Fruit fly (Drosophila melanogaster) whole organism, embryonic: Measurements from ENCODE around the gene toy.

Experiments used
- Ada2b ChIP-seq: fragments of 200-800 bp; sonication (Bioruptor generic); IDR thresholded peaks from 2 replicates; pipeline ENCODE4 v1.3.6; 2022; ENCODE audit warnings: missing biosample characterization, missing genetic modification characterization
- Atf3 ChIP-seq: fragments of 200-800 bp; sonication (Bioruptor generic); optimal IDR thresholded peaks from 3 replicates; lab custom pipeline; 2016; ENCODE audit warnings: missing biosample characterization, missing genetic modification characterization
- B-H1 ChIP-seq: fragments of 200-800 bp; sonication (Bioruptor generic); IDR thresholded peaks from 3 replicates; pipeline ENCODE4 v1.3.6; 2022; ENCODE audit warnings: missing biosample characterization, missing genetic modification characterization
- CG10543 ChIP-seq: fragments of 200-800 bp; sonication (Bioruptor generic); optimal IDR thresholded peaks from 3 replicates; lab custom pipeline; 2017; ENCODE audit warnings: missing biosample characterization, mild to moderate bottlenecking, missing genetic modification characterization, moderate library complexity
- CG10959 ChIP-seq: fragments of 200-800 bp; sonication (Bioruptor generic); IDR thresholded peaks from 2 replicates; pipeline ENCODE4 v1.3.6; 2022; ENCODE audit warnings: missing biosample characterization, missing genetic modification characterization
- CG11504 ChIP-seq: fragments of 200-800 bp; sonication (Bioruptor generic); optimal IDR thresholded peaks from 3 replicates; lab custom pipeline; 2019; ENCODE audit warnings: missing biosample characterization, mild to moderate bottlenecking, missing genetic modification characterization, moderate library complexity
- CG11695 ChIP-seq: fragments of 200-800 bp; sonication (Bioruptor generic); IDR thresholded peaks from 3 replicates; pipeline ENCODE4 v1.3.6; 2022; ENCODE audit warnings: missing biosample characterization, missing genetic modification characterization
- CG12104 ChIP-seq: fragments of 200-800 bp; sonication (Bioruptor generic); optimal IDR thresholded peaks from 3 replicates; lab custom pipeline; 2016; ENCODE audit warnings: missing biosample characterization, missing genetic modification characterization
- CG12659 ChIP-seq: fragments of 200-800 bp; sonication (Bioruptor generic); optimal IDR thresholded peaks from 3 replicates; lab custom pipeline; 2017; ENCODE audit warnings: mild to moderate bottlenecking, missing biosample characterization, missing genetic modification reagents, missing genetic modification characterization
- CG13624 ChIP-seq: fragments of 200-800 bp; sonication (Bioruptor generic); optimal IDR thresholded peaks from 2 replicates; lab custom pipeline; 2016; ENCODE audit warnings: missing biosample characterization, missing genetic modification characterization
- CG14667 ChIP-seq: fragments of 200-800 bp; sonication (Bioruptor generic); IDR thresholded peaks from 2 replicates; pipeline ENCODE4 v1.3.6; 2022; ENCODE audit warnings: missing biosample characterization, missing genetic modification characterization
- CG15479 ChIP-seq: fragments of 200-800 bp; sonication (Bioruptor generic); optimal IDR thresholded peaks from 3 replicates; lab custom pipeline; 2019; ENCODE audit warnings: missing biosample characterization, mild to moderate bottlenecking, missing genetic modification characterization, moderate library complexity
- CG15514 ChIP-seq: fragments of 200-800 bp; sonication (Bioruptor generic); optimal IDR thresholded peaks from 3 replicates; lab custom pipeline; 2017; ENCODE audit warnings: missing biosample characterization, missing genetic modification characterization, mild to moderate bottlenecking, moderate library complexity, missing genetic modification reagents
- CG15696 ChIP-seq: fragments of 200-800 bp; sonication (Bioruptor generic); optimal IDR thresholded peaks from 2 replicates; lab custom pipeline; 2019; ENCODE audit warnings: missing biosample characterization, mild to moderate bottlenecking, missing genetic modification characterization, moderate library complexity
- CG16815 ChIP-seq: fragments of 200-800 bp; sonication (Bioruptor generic); optimal IDR thresholded peaks from 3 replicates; lab custom pipeline; 2017; ENCODE audit warnings: missing biosample characterization, mild to moderate bottlenecking, missing genetic modification characterization
- CG17385 ChIP-seq: fragments of 200-800 bp; sonication (Bioruptor generic); optimal IDR thresholded peaks from 3 replicates; lab custom pipeline; 2018; ENCODE audit warnings: missing biosample characterization, mild to moderate bottlenecking, missing genetic modification characterization
- CG18262 ChIP-seq: fragments of 200-800 bp; optimal IDR thresholded peaks from 3 replicates; lab custom pipeline; 2019; ENCODE audit warnings: missing biosample characterization, mild to moderate bottlenecking, missing genetic modification characterization, moderate library complexity
- CG31365 ChIP-seq: fragments of 200-800 bp; sonication (Bioruptor generic); optimal IDR thresholded peaks from 2 replicates; lab custom pipeline; 2018; ENCODE audit warnings: missing biosample characterization, mild to moderate bottlenecking, missing genetic modification characterization
- CG34376 ChIP-seq: fragments of 200-800 bp; sonication (Bioruptor generic); optimal IDR thresholded peaks from 2 replicates; lab custom pipeline; 2018; ENCODE audit warnings: missing biosample characterization, mild to moderate bottlenecking, missing genetic modification characterization
- CG3847 ChIP-seq: fragments of 200-800 bp; sonication (Bioruptor generic); IDR thresholded peaks from 2 replicates; pipeline ENCODE4 v1.3.6; 2022; ENCODE audit warnings: missing biosample characterization, missing genetic modification characterization
- CG3995 ChIP-seq: fragments of 200-800 bp; sonication (Bioruptor generic); optimal IDR thresholded peaks from 3 replicates; lab custom pipeline; 2016; ENCODE audit warnings: missing biosample characterization, missing genetic modification characterization
- CG4404 ChIP-seq: fragments of 200-800 bp; sonication (Bioruptor generic); IDR thresholded peaks from 2 replicates; pipeline ENCODE4 v1.3.6; 2022; ENCODE audit warnings: missing biosample characterization, missing genetic modification characterization
- CG4707 ChIP-seq: fragments of 200-800 bp; sonication (Bioruptor generic); optimal IDR thresholded peaks from 2 replicates; lab custom pipeline; 2018; ENCODE audit warnings: missing biosample characterization, mild to moderate bottlenecking, missing genetic modification characterization, moderate library complexity
- CG9609 ChIP-seq: fragments of 200-800 bp; sonication (Bioruptor generic); optimal IDR thresholded peaks from 3 replicates; lab custom pipeline; 2016; ENCODE audit warnings: missing biosample characterization, missing genetic modification characterization
- CG9932 ChIP-seq: fragments of 200-800 bp; sonication (Bioruptor generic); IDR thresholded peaks from 2 replicates; pipeline ENCODE4 v1.3.6; 2022; ENCODE audit warnings: missing biosample characterization, missing genetic modification characterization
- Ets65A ChIP-seq: fragments of 200-800 bp; sonication (Bioruptor generic); peaks from one replicate; lab custom pipeline; 2016; ENCODE audit warnings: missing biosample characterization, missing genetic modification characterization
- Fer1 ChIP-seq: fragments of 200-800 bp; sonication (Bioruptor generic); optimal IDR thresholded peaks from 2 replicates; lab custom pipeline; 2017; ENCODE audit warnings: missing biosample characterization, mild to moderate bottlenecking, missing genetic modification characterization
- HmgZ ChIP-seq: fragments of 200-800 bp; sonication (Bioruptor generic); optimal IDR thresholded peaks from 2 replicates; lab custom pipeline; 2018; ENCODE audit warnings: missing biosample characterization, mild to moderate bottlenecking, missing genetic modification characterization
- Mad ChIP-seq: fragments of 200-800 bp; sonication (Bioruptor generic); optimal IDR thresholded peaks from 2 replicates; lab custom pipeline; 2016; ENCODE audit warnings: missing biosample characterization, missing genetic modification characterization
- Mrtf ChIP-seq: fragments of 200-800 bp; sonication (Bioruptor generic); IDR thresholded peaks from 3 replicates; pipeline ENCODE4 v1.3.6; 2022; ENCODE audit warnings: missing biosample characterization, missing genetic modification characterization
- NC2β ChIP-seq: fragments of 200-800 bp; sonication (Bioruptor generic); optimal IDR thresholded peaks from 2 replicates; lab custom pipeline; 2016; ENCODE audit warnings: missing biosample characterization, missing genetic modification characterization
- Nf-YC ChIP-seq: fragments of 200-800 bp; optimal IDR thresholded peaks from 3 replicates; lab custom pipeline; 2019; ENCODE audit warnings: missing biosample characterization, mild to moderate bottlenecking, missing genetic modification characterization, moderate library complexity
- NfI ChIP-seq: fragments of 200-800 bp; sonication (Bioruptor generic); optimal IDR thresholded peaks from 3 replicates; lab custom pipeline; 2018; ENCODE audit warnings: missing biosample characterization, mild to moderate bottlenecking, missing genetic modification characterization, moderate library complexity
- Optix ChIP-seq: fragments of 200-800 bp; sonication (Bioruptor generic); IDR thresholded peaks from 3 replicates; pipeline ENCODE4 v1.3.6; 2022; ENCODE audit warnings: missing biosample characterization, missing genetic modification characterization
- Rfx ChIP-seq: fragments of 200-800 bp; sonication (Bioruptor generic); IDR thresholded peaks from 2 replicates; pipeline ENCODE4 v1.3.6; 2022; ENCODE audit warnings: missing biosample characterization, missing genetic modification characterization
- grau ChIP-seq: fragments of 200-800 bp; optimal IDR thresholded peaks from 3 replicates; lab custom pipeline; 2019; ENCODE audit warnings: missing biosample characterization, mild to moderate bottlenecking, missing genetic modification characterization, moderate library complexity
- gsb-n ChIP-seq: fragments of 200-800 bp; sonication (Bioruptor generic); optimal IDR thresholded peaks from 3 replicates; lab custom pipeline; 2018; ENCODE audit warnings: missing biosample characterization, mild to moderate bottlenecking, missing genetic modification characterization
- lilli ChIP-seq: fragments of 200-800 bp; sonication (Bioruptor generic); optimal IDR thresholded peaks from 3 replicates; lab custom pipeline; 2016; ENCODE audit warnings: missing biosample characterization, missing genetic modification characterization
- onecut ChIP-seq: fragments of 200-800 bp; sonication (Bioruptor generic); IDR thresholded peaks from 2 replicates; pipeline ENCODE4 v1.3.6; 2022; ENCODE audit warnings: missing biosample characterization, missing genetic modification characterization
- phol ChIP-seq: fragments of 200-800 bp; sonication (Bioruptor generic); optimal IDR thresholded peaks from 3 replicates; lab custom pipeline; 2018; ENCODE audit warnings: missing biosample characterization, mild to moderate bottlenecking, missing genetic modification characterization, moderate library complexity
- pita ChIP-seq: fragments of 200-800 bp; sonication (Bioruptor generic); optimal IDR thresholded peaks from 2 replicates; lab custom pipeline; 2017; ENCODE audit warnings: missing biosample characterization, mild to moderate bottlenecking, missing genetic modification characterization
- prd ChIP-seq, 3 experiments: fragments of >200 bp in 2 of 3; fragments of 200-800 bp in 1 of 3; sonication (Bioruptor generic) in 1 of 3; optimal IDR thresholded peaks in 2 of 3; IDR thresholded peaks in 1 of 3; 2 replicates in 2 of 3; 3 replicates in 1 of 3; pipeline versions ENCODE4 v1.3.6 to Lab custom; 2017 to 2022; ENCODE audit warnings: missing biosample characterization in 1 of 3, missing genetic modification characterization in 1 of 3
- psq ChIP-seq: fragments of 200-800 bp; sonication (Bioruptor generic); optimal IDR thresholded peaks from 2 replicates; lab custom pipeline; 2017; ENCODE audit warnings: missing biosample characterization, missing genetic modification characterization
- sc ChIP-seq, 3 experiments: fragments of >200 bp in 2 of 3; fragments of 200-800 bp in 1 of 3; sonication (Bioruptor generic) in 1 of 3; optimal IDR thresholded peaks; 2 replicates in 2 of 3; 3 replicates in 1 of 3; lab custom pipeline; 2017; ENCODE audit warnings: mild to moderate bottlenecking in 1 of 3, missing biosample characterization in 1 of 3, missing genetic modification characterization in 1 of 3, missing genetic modification reagents in 1 of 3
- sens ChIP-seq: fragments of 200-800 bp; sonication (Bioruptor generic); peaks from one replicate; lab custom pipeline; 2016; ENCODE audit warnings: missing biosample characterization, missing genetic modification characterization
- sim ChIP-seq: fragments of 200-800 bp; sonication (Bioruptor generic); IDR thresholded peaks from 2 replicates; pipeline ENCODE4 v1.3.6; 2022; ENCODE audit warnings: missing biosample characterization, missing genetic modification characterization
- stwl ChIP-seq: fragments of 200-800 bp; sonication (Bioruptor generic); optimal IDR thresholded peaks from 3 replicates; lab custom pipeline; 2018; ENCODE audit warnings: missing biosample characterization, mild to moderate bottlenecking, missing genetic modification characterization, moderate library complexity
- tna ChIP-seq: fragments of 200-800 bp; sonication (Bioruptor generic); IDR thresholded peaks from 2 replicates; pipeline ENCODE4 v1.3.6; 2022; ENCODE audit warnings: missing biosample characterization, missing genetic modification characterization; ENCODE audit not compliant: partially characterized antibody
- unc-4 ChIP-seq: fragments of 200-800 bp; sonication (Bioruptor generic); IDR thresholded peaks from 2 replicates; pipeline ENCODE4 v1.3.6; 2022; ENCODE audit warnings: missing biosample characterization, missing genetic modification characterization; ENCODE audit not compliant: partially characterized antibody
- vvl ChIP-seq: fragments of 200-800 bp; sonication (Bioruptor generic); IDR thresholded peaks from 2 replicates; pipeline ENCODE4 v1.3.6; 2022; ENCODE audit warnings: missing biosample characterization, missing genetic modification characterization

toy gene

dm6 chr4:1029198-1029795 is 39.8 kb downstream of the toy start, which contains the start of gene Mpv17 (continued):
- TF ChIP-seq CG10959 (GFP tag; lab: Robert Waterston, UW): no peak
- TF ChIP-seq CG9609 (GFP tag; lab: Kevin White, UChicago): no peak
- TF ChIP-seq phol (tag; lab: Kevin White, UChicago): no peak
- TF ChIP-seq prd (optimal IDR thresholded peaks at IDR 0.05; lab: Kevin White, UChicago): no peak
- no peak for TF ChIP-seq prd (GFP tag; IDR thresholded peaks at IDR 0.05; lab: Robert Waterston, UW)
- peak; percentile 4 for TF ChIP-seq Mad (GFP tag; lab: Kevin White, UChicago)
- TF ChIP-seq Ets65A (GFP tag; lab: Kevin White, UChicago): peak; percentile 86
- no peak for TF ChIP-seq CG14667 (GFP tag; lab: Robert Waterston, UW)
- no peak for TF ChIP-seq Atf3 (GFP tag; lab: Kevin White, UChicago)
- TF ChIP-seq HmgZ: no peak
- TF ChIP-seq CG17385 (GFP tag; lab: Kevin White, UChicago): peak; percentile 23
- peak; percentile 45; the same call in 1 of the 2 replicates for TF ChIP-seq vvl (GFP tag; lab: Robert Waterston, UW)
- no peak for TF ChIP-seq CG4404
- peak; percentile 52 for TF ChIP-seq lilli (GFP tag; lab: Kevin White, UChicago)
- no peak for TF ChIP-seq CG15479
- peak; percentile 3 for TF ChIP-seq CG12659 (GFP tag; lab: Kevin White, UChicago)
- TF ChIP-seq Rfx (GFP tag; lab: Robert Waterston, UW): peak; percentile 51; the same call in 1 of the 2 replicates
- peak; percentile 27 for TF ChIP-seq CG13624 (GFP tag; lab: Kevin White, UChicago)
- TF ChIP-seq grau: peak; percentile 16
- TF ChIP-seq Fer1 (GFP tag; lab: Kevin White, UChicago): no peak
- no peak for TF ChIP-seq CG12104
- peak; percentile 71 for TF ChIP-seq sens (GFP tag; lab: Kevin White, UChicago)
- no peak for TF ChIP-seq stwl (tag; lab: Kevin White, UChicago)
- TF ChIP-seq Nf-YC (tag; lab: Kevin White, UChicago): peak; percentile 3
- no peak for TF ChIP-seq Ada2b (GFP tag; lab: Robert Waterston, UW)
- no peak for TF ChIP-seq pita (GFP tag; lab: Kevin White, UChicago)
- TF ChIP-seq CG16815 (GFP tag; lab: Kevin White, UChicago): no peak
- TF ChIP-seq B-H1 (GFP tag; lab: Robert Waterston, UW): no peak
- TF ChIP-seq CG18262 (tag; lab: Kevin White, UChicago): no peak
- TF ChIP-seq sim (GFP tag; lab: Robert Waterston, UW): no peak
- no peak for TF ChIP-seq CG34376 (GFP tag; lab: Kevin White, UChicago)
- peak; percentile 26 for TF ChIP-seq CG3995 (GFP tag; lab: Kevin White, UChicago)
- no peak for TF ChIP-seq Optix (GFP tag; lab: Robert Waterston, UW)
- peak; percentile 18 for TF ChIP-seq NfI (GFP tag; lab: Kevin White, UChicago)
- TF ChIP-seq CG9932 (GFP tag; lab: Robert Waterston, UW): peak; percentile 14; the same call in 1 of the 2 replicates
- no peak for TF ChIP-seq NC2β
- TF ChIP-seq CG3847 (GFP tag; lab: Robert Waterston, UW): no peak
- TF ChIP-seq CG11504 (tag; lab: Kevin White, UChicago): no peak
- no peak for TF ChIP-seq CG10543 (GFP tag; lab: Kevin White, UChicago)
- TF ChIP-seq unc-4 (GFP tag; lab: Robert Waterston, UW): no peak
- TF ChIP-seq Mrtf (GFP tag; lab: Robert Waterston, UW): no peak
- no peak for TF ChIP-seq tna (GFP tag; lab: Robert Waterston, UW)
- no peak for TF ChIP-seq psq (GFP tag; lab: Kevin White, UChicago)
- no peak for TF ChIP-seq CG4707 (GFP tag; lab: Kevin White, UChicago)
- TF ChIP-seq CG11695: no peak
- TF ChIP-seq onecut (GFP tag; lab: Robert Waterston, UW): peak; percentile 78
- TF ChIP-seq gsb-n (tag; lab: Kevin White, UChicago): no peak
- no peak for TF ChIP-seq sc (optimal IDR thresholded peaks at IDR 0.05; lab: Kevin White, UChicago)
- no peak for TF ChIP-seq sc (GFP tag; optimal IDR thresholded peaks at IDR 0.05; lab: Kevin White, UChicago)
- TF ChIP-seq CG15696 (tag; lab: Kevin White, UChicago): no peak
- peak; percentile 35 for TF ChIP-seq CG15514 (GFP tag; lab: Kevin White, UChicago)
- no peak for TF ChIP-seq CG31365
